Fruit fly (Drosophila melanogaster): ENCODE results near the gene Mcr.

The Mcr gene

dm6 chr2L:8116632-8117193 lies 33.9 kb upstream of the Mcr start (continued):
- TF ChIP-seq CG10147 (GFP tag; optimal IDR thresholded peaks at IDR 0.05) (no peak), Pdp1 (GFP tag; optimal IDR thresholded peaks at IDR 0.05) (peak in 1 of 2 experiments; percentile 61), ewg (GFP tag; optimal IDR thresholded peaks at IDR 0.05) (no peak), BtbVII (GFP tag; optimal IDR thresholded peaks at IDR 0.05) (peak; percentile 82), Eip74EF (GFP tag; optimal IDR thresholded peaks at IDR 0.05) (no peak), p53 (GFP tag; optimal IDR thresholded peaks at IDR 0.05) (no peak), bab2 (GFP tag; optimal IDR thresholded peaks at IDR 0.05) (no peak), pum (GFP tag; optimal IDR thresholded peaks at IDR 0.05) (no peak), exex (tag; optimal IDR thresholded peaks at IDR 0.05) (peak; percentile 91), Lim3 (GFP tag; IDR thresholded peaks at IDR 0.05) (no peak), CG9727 (GFP tag; optimal IDR thresholded peaks at IDR 0.05) (no peak), HLH3B (GFP tag; IDR thresholded peaks at IDR 0.05) (no peak), wdn (GFP tag; IDR thresholded peaks at IDR 0.05) (no peak), Chrac-16 (GFP tag; optimal IDR thresholded peaks at IDR 0.05) (no peak), Max (GFP tag; optimal IDR thresholded peaks at IDR 0.05) (no peak), CG15479 (GFP tag; optimal IDR thresholded peaks at IDR 0.05) (peak; percentile 92), Elba2 (GFP tag; optimal IDR thresholded peaks at IDR 0.05) (no peak), D (optimal IDR thresholded peaks at IDR 0.05) (no peak), D (GFP tag; optimal IDR thresholded peaks at IDR 0.05) (no peak), disco-r (GFP tag; optimal IDR thresholded peaks at IDR 0.05) (no peak), CG3163 (GFP tag; optimal IDR thresholded peaks at IDR 0.05) (no peak), twi (tag; optimal IDR thresholded peaks at IDR 0.05) (no peak), CG12104 (GFP tag; optimal IDR thresholded peaks at IDR 0.05) (no peak), CG31388 (GFP tag; optimal IDR thresholded peaks at IDR 0.05) (no peak), CG1792 (GFP tag; optimal IDR thresholded peaks at IDR 0.05) (no peak), CG32772 (GFP tag; IDR thresholded peaks at IDR 0.05) (no peak), dmrt11E (tag; optimal IDR thresholded peaks at IDR 0.05) (no peak), CG13296 (GFP tag; optimal IDR thresholded peaks at IDR 0.05) (peak; percentile 31), CG30020 (tag; optimal IDR thresholded peaks at IDR 0.05) (no peak), CG31224 (GFP tag; IDR thresholded peaks at IDR 0.05) (no peak), CG1647 (GFP tag; optimal IDR thresholded peaks at IDR 0.05) (no peak), Kr (GFP tag; optimal IDR thresholded peaks at IDR 0.05) (no peak)

dm6 chr2L:8110549-8111438 lies 28.0 kb upstream of the Mcr start:
- no peak for TF ChIP-seq Elba2 (GFP tag; optimal IDR thresholded peaks at IDR 0.05)
- TF ChIP-seq pros (GFP tag; optimal IDR thresholded peaks at IDR 0.05): no peak
- TF ChIP-seq chn (GFP tag; optimal IDR thresholded peaks at IDR 0.05): no peak
- TF ChIP-seq bbx (GFP tag; IDR thresholded peaks at IDR 0.05; ENCODE audit: partially characterized antibody): no peak
- TF ChIP-seq so (GFP tag; IDR thresholded peaks at IDR 0.05): no peak
- no peak for TF ChIP-seq ind (GFP tag; optimal IDR thresholded peaks at IDR 0.05)
- TF ChIP-seq Ravus (GFP tag; IDR thresholded peaks at IDR 0.05): no peak
- TF ChIP-seq CG8765 (GFP tag; IDR thresholded peaks at IDR 0.05): no peak
- no peak for TF ChIP-seq CG18599 (GFP tag; optimal IDR thresholded peaks at IDR 0.05)
- no peak for TF ChIP-seq CG32772 (GFP tag; IDR thresholded peaks at IDR 0.05)
- TF ChIP-seq luna (GFP tag; optimal IDR thresholded peaks at IDR 0.05): no peak
- TF ChIP-seq wor (GFP tag; IDR thresholded peaks at IDR 0.05): no peak
- no peak for TF ChIP-seq CG8944 (GFP tag; optimal IDR thresholded peaks at IDR 0.05)
- TF ChIP-seq bigmax (GFP tag; optimal IDR thresholded peaks at IDR 0.05): peak; percentile 80
- no peak for TF ChIP-seq CG13296 (GFP tag; optimal IDR thresholded peaks at IDR 0.05)
- TF ChIP-seq CG14710 (tag; optimal IDR thresholded peaks at IDR 0.05): no peak
- no peak for TF ChIP-seq Bteb2 (GFP tag; optimal IDR thresholded peaks at IDR 0.05)
- TF ChIP-seq CG7271 (tag; optimal IDR thresholded peaks at IDR 0.05): peak; percentile 50
- no peak for TF ChIP-seq CG30020 (tag; optimal IDR thresholded peaks at IDR 0.05)
- TF ChIP-seq Deaf1 (tag; optimal IDR thresholded peaks at IDR 0.05): no peak
- TF ChIP-seq CG17612 (GFP tag; IDR thresholded peaks at IDR 0.05): no peak
- TF ChIP-seq sqz (GFP tag; optimal IDR thresholded peaks at IDR 0.05): no peak
